Worm (Caenorhabditis elegans) whole organism, mixed stage, embryonic: ENCODE data around the gene srh-266.

Experiments
- M03D4.4 ChIP-seq: sonication (generic microtip); optimal IDR thresholded peaks from 2 replicates; lab custom pipeline; 2017; ENCODE audit warnings: mild to moderate bottlenecking, missing genetic modification characterization, missing compliant biosample characterization
- bed-3 ChIP-seq: fragments of 200-800 bp; sonication (Bioruptor generic); optimal IDR thresholded peaks from 3 replicates; lab custom pipeline; 2018; ENCODE audit warnings: mild to moderate bottlenecking, missing genetic modification characterization, moderate library complexity, missing compliant biosample characterization
- blmp-1 ChIP-seq: fragments of 150-350 bp; optimal IDR thresholded peaks from 2 replicates; lab custom pipeline; 2014; ENCODE audit warnings: missing biosample characterization, missing genetic modification characterization
- ceh-39 ChIP-seq: fragments of 150-350 bp; optimal IDR thresholded peaks from 2 replicates; lab custom pipeline; 2014; ENCODE audit warnings: missing biosample characterization, missing genetic modification characterization
- ceh-83 ChIP-seq: fragments of 200-800 bp; sonication (Bioruptor generic); optimal IDR thresholded peaks from 2 replicates; lab custom pipeline; 2018; ENCODE audit warnings: mild to moderate bottlenecking, missing genetic modification characterization, missing compliant biosample characterization
- ces-1 ChIP-seq: fragments of 150-350 bp; optimal IDR thresholded peaks from 2 replicates; lab custom pipeline; 2014; ENCODE audit warnings: missing biosample characterization, missing genetic modification reagents, missing genetic modification characterization
- drap-1 ChIP-seq: fragments of 200-800 bp; sonication (Bioruptor generic); optimal IDR thresholded peaks from 3 replicates; lab custom pipeline; 2018; ENCODE audit warnings: mild to moderate bottlenecking, missing genetic modification characterization, missing compliant biosample characterization
- elt-1 ChIP-seq: sonication (generic microtip); optimal IDR thresholded peaks from 2 replicates; lab custom pipeline; 2017; ENCODE audit warnings: missing genetic modification characterization, mild to moderate bottlenecking, missing compliant biosample characterization, antibody characterized with exemption, moderate library complexity, borderline replicate concordance; ENCODE audit not compliant: insufficient read depth
- flh-1 ChIP-seq: fragments of 200-800 bp; sonication (Bioruptor generic); optimal IDR thresholded peaks from 2 replicates; lab custom pipeline; 2018; ENCODE audit warnings: mild to moderate bottlenecking, missing genetic modification characterization, moderate library complexity, missing compliant biosample characterization
- ham-2 ChIP-seq: fragments of 200-800 bp; sonication (Bioruptor generic); optimal IDR thresholded peaks from 2 replicates; lab custom pipeline; 2018; ENCODE audit warnings: mild to moderate bottlenecking, missing genetic modification characterization, missing compliant biosample characterization
- hlh-1 ChIP-seq: fragments of 150-350 bp; optimal IDR thresholded peaks from 2 replicates; lab custom pipeline; 2014; ENCODE audit warnings: missing biosample characterization, missing genetic modification reagents, missing genetic modification characterization
- lin-13 ChIP-seq: fragments of 150-350 bp; optimal IDR thresholded peaks from 2 replicates; lab custom pipeline; 2014; ENCODE audit warnings: missing biosample characterization, missing genetic modification characterization
- lsy-2 ChIP-seq: fragments of 150-350 bp; optimal IDR thresholded peaks from 2 replicates; lab custom pipeline; 2014; ENCODE audit warnings: missing biosample characterization, missing genetic modification characterization
- mep-1 ChIP-seq: fragments of 150-350 bp; optimal IDR thresholded peaks from 2 replicates; lab custom pipeline; 2017; ENCODE audit warnings: missing biosample characterization, missing genetic modification reagents, missing genetic modification characterization, inconsistent platforms
- mls-2 ChIP-seq: sonication (generic microtip); optimal IDR thresholded peaks from 2 replicates; lab custom pipeline; 2016; ENCODE audit warnings: mild to moderate bottlenecking, missing genetic modification characterization, moderate library complexity, missing compliant biosample characterization
- nhr-12 ChIP-seq: fragments of 150-350 bp; optimal IDR thresholded peaks from 2 replicates; lab custom pipeline; 2014; ENCODE audit warnings: missing biosample characterization, missing genetic modification characterization
- nhr-2 ChIP-seq: fragments of 150-350 bp; optimal IDR thresholded peaks from 2 replicates; lab custom pipeline; 2014; ENCODE audit warnings: missing biosample characterization, missing genetic modification characterization
- nhr-237 ChIP-seq: fragments of 150-350 bp; optimal IDR thresholded peaks from 2 replicates; lab custom pipeline; 2014; ENCODE audit warnings: missing biosample characterization, missing genetic modification characterization
- sem-2 ChIP-seq: fragments of 200-800 bp; sonication (Bioruptor generic); optimal IDR thresholded peaks from 2 replicates; lab custom pipeline; 2018; ENCODE audit warnings: mild to moderate bottlenecking, missing genetic modification characterization, missing compliant biosample characterization
- snpc-4 ChIP-seq: fragments of 150-350 bp; optimal IDR thresholded peaks from 2 replicates; lab custom pipeline; 2014; ENCODE audit warnings: missing biosample characterization, missing genetic modification characterization
- unc-39 ChIP-seq: fragments of 150-350 bp; optimal IDR thresholded peaks from 2 replicates; lab custom pipeline; 2014; ENCODE audit warnings: missing biosample characterization, missing genetic modification characterization
- zip-8 ChIP-seq: fragments of 150-350 bp; optimal IDR thresholded peaks from 2 replicates; lab custom pipeline; 2014; ENCODE audit warnings: missing biosample characterization, missing genetic modification characterization
- ztf-11 ChIP-seq: fragments of 150-350 bp; optimal IDR thresholded peaks from 2 replicates; lab custom pipeline; 2014; ENCODE audit warnings: missing biosample characterization, missing genetic modification characterization

srh-266 gene

DNA sequence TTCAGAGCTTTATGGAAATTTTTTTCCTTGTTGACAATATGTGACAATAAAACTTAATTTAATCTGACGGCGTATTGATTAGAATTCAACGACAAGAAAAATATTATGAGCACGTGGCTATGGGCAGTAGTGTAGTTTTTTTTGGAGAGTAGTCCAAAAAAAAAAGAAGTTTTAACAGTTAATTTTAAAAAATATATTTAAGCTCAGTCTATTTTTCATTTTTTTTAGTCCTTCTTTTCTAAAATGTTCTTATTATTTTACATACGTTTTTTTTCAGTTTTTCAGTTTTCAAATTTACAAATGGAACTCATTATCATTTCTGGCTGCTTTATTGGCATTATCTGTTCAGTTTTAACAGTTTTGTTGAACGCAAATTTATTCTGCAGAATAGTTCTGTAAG, 44.2 kb downstream of the srh-266 start, which contains the start of gene srbc-39:
srbc-39 (plus strand) TSS at position 301 of the 400 bp plus-strand sequence.
- TF ChIP-seq unc-39 (tag; lab: Kevin White, UChicago) (no peak), flh-1 (no peak), ham-2 (GFP tag; lab: Kevin White, UChicago) (no peak), mls-2 (tag; lab: Kevin White, UChicago) (no peak), sem-2 (no peak), drap-1 (no peak), M03D4.4 (tag; lab: Kevin White, UChicago) (no peak), zip-8 (tag; lab: Kevin White, UChicago) (no peak), lsy-2 (no peak), ceh-83 (GFP tag; lab: Kevin White, UChicago) (no peak), blmp-1 (tag; lab: Kevin White, UChicago) (no peak), hlh-1 (tag; lab: Kevin White, UChicago) (no peak), ceh-39 (tag; lab: Kevin White, UChicago) (no peak), nhr-237 (no peak), snpc-4 (tag; lab: Kevin White, UChicago) (no peak)

ce11 chrV:712882-713281, 48.3 kb downstream of the srh-266 start, which contains the start of gene cyp-33C11:
Gene cyp-33C11, minus strand, starts transcription at chrV:712982.
- TF ChIP-seq nhr-12 (tag; lab: Kevin White, UChicago) (no peak), nhr-2 (tag; lab: Kevin White, UChicago) (no peak), bed-3 (GFP tag; lab: Kevin White, UChicago) (no peak), mls-2 (tag; lab: Kevin White, UChicago) (no peak), lin-13 (tag; lab: Kevin White, UChicago) (no peak), ztf-11 (tag; lab: Kevin White, UChicago) (no peak), mep-1 (tag; lab: Kevin White, UChicago) (no peak), ces-1 (GFP tag; lab: Kevin White, UChicago) (no peak), elt-1 (tag; lab: Kevin White, UChicago) (no peak), sem-2 (no peak)
